Worm (Caenorhabditis elegans): ENCODE measurements around the gene clec-147.

clec-147 gene

ce11 chrII:14496809-14497208 is 40.8 kb downstream of the clec-147 start:
- TF ChIP-seq elt-2 (tag; optimal IDR thresholded peaks at IDR 0.05): peak; percentile 93
- no peak for TF ChIP-seq elt-4 (tag; optimal IDR thresholded peaks at IDR 0.05)
- TF ChIP-seq pag-3 (tag; optimal IDR thresholded peaks at IDR 0.05; ENCODE audit: borderline replicate concordance): peak; percentile 4
- peak; percentile 94 for TF ChIP-seq ztf-16 (tag; optimal IDR thresholded peaks at IDR 0.05)
- peak; percentile 72 for TF ChIP-seq unc-86 (tag; optimal IDR thresholded peaks at IDR 0.05)
- TF ChIP-seq dve-1 (tag; optimal IDR thresholded peaks at IDR 0.05): peak; percentile 88
- peak; percentile 86 for TF ChIP-seq ceh-34 (tag; optimal IDR thresholded peaks at IDR 0.05)
- TF ChIP-seq fax-1 (tag; optimal IDR thresholded peaks at IDR 0.05): peak; percentile 68
- peak; percentile 34 for TF ChIP-seq ceh-24 (tag; optimal IDR thresholded peaks at IDR 0.05)
- peak; percentile 75 for TF ChIP-seq hlh-13 (GFP tag; optimal IDR thresholded peaks at IDR 0.05)
- peak; percentile 91 for TF ChIP-seq tbx-2 (tag; optimal IDR thresholded peaks at IDR 0.05)
- TF ChIP-seq dmd-4 (tag; optimal IDR thresholded peaks at IDR 0.05; ENCODE audit: borderline replicate concordance): peak; percentile 75
- peak; percentile 79 for TF ChIP-seq sox-2 (GFP tag; IDR thresholded peaks at IDR 0.05)
- TF ChIP-seq lim-6 (tag; optimal IDR thresholded peaks at IDR 0.05): no peak
- TF ChIP-seq C38D4.7 (GFP tag; optimal IDR thresholded peaks at IDR 0.05): peak; percentile 82
- TF ChIP-seq nfya-1 (tag; optimal IDR thresholded peaks at IDR 0.05): peak; percentile 77
- TF ChIP-seq sdc-2 (tag; optimal IDR thresholded peaks at IDR 0.05): peak; percentile 81
- peak; percentile 63 for TF ChIP-seq ets-4 (tag; optimal IDR thresholded peaks at IDR 0.05)
- TF ChIP-seq ceh-45 (GFP tag; IDR thresholded peaks at IDR 0.05): no peak
- TF ChIP-seq ama-1 (optimal IDR thresholded peaks at IDR 0.05): no peak
- TF ChIP-seq F13H6.1 (tag; optimal IDR thresholded peaks at IDR 0.05): peak; percentile 73
- peak; percentile 70 for TF ChIP-seq ceh-14 (tag; optimal IDR thresholded peaks at IDR 0.05)
- no peak for TF ChIP-seq pax-1 (tag; optimal IDR thresholded peaks at IDR 0.05)
- TF ChIP-seq T23F11.4 (GFP tag; optimal IDR thresholded peaks at IDR 0.05): peak; percentile 74
- TF ChIP-seq ceh-31 (tag; optimal IDR thresholded peaks at IDR 0.05): peak; percentile 68
- TF ChIP-seq rnt-1 (tag; optimal IDR thresholded peaks at IDR 0.05): peak; percentile 96
- peak; percentile 5 for TF ChIP-seq mec-3 (tag; optimal IDR thresholded peaks at IDR 0.05; ENCODE audit: borderline replicate concordance)
- peak; percentile 68 for TF ChIP-seq zip-5 (tag; optimal IDR thresholded peaks at IDR 0.05)
- peak; percentile 69 for TF ChIP-seq npax-4 (tag; optimal IDR thresholded peaks at IDR 0.05)
- TF ChIP-seq madf-2 (tag; optimal IDR thresholded peaks at IDR 0.05): peak; percentile 86
- TF ChIP-seq fkh-6 (tag; optimal IDR thresholded peaks at IDR 0.05): peak; percentile 85
- TF ChIP-seq ttx-3 (tag; optimal IDR thresholded peaks at IDR 0.05): peak; percentile 80
- peak; percentile 89 for TF ChIP-seq K09A11.1 (tag; optimal IDR thresholded peaks at IDR 0.05; ENCODE audit: insufficient read depth)
- peak; percentile 71 for TF ChIP-seq hlh-15 (tag; optimal IDR thresholded peaks at IDR 0.05)
- TF ChIP-seq odd-2 (tag; optimal IDR thresholded peaks at IDR 0.05): peak; percentile 58
- peak; percentile 80 for TF ChIP-seq lin-11 (tag; optimal IDR thresholded peaks at IDR 0.05)
- TF ChIP-seq ceh-6 (GFP tag; optimal IDR thresholded peaks at IDR 0.05): peak; percentile 92
- TF ChIP-seq pha-2 (tag; optimal IDR thresholded peaks at IDR 0.05): peak; percentile 88
- TF ChIP-seq hlh-30 (tag; optimal IDR thresholded peaks at IDR 0.05; ENCODE audit: insufficient read depth): peak; percentile 24
- no peak for TF ChIP-seq unc-55 (GFP tag; optimal IDR thresholded peaks at IDR 0.05)
- peak; percentile 66 for TF ChIP-seq ceh-2 (tag; optimal IDR thresholded peaks at IDR 0.05)
- peak; percentile 15 for TF ChIP-seq pros-1 (tag; optimal IDR thresholded peaks at IDR 0.05)
- peak; percentile 77 for TF ChIP-seq ceh-48 (tag; optimal IDR thresholded peaks at IDR 0.05)
- peak; percentile 86 for TF ChIP-seq gmeb-2 (tag; optimal IDR thresholded peaks at IDR 0.05)
- peak; percentile 90 for TF ChIP-seq pqm-1 (tag; optimal IDR thresholded peaks at IDR 0.05)
- peak; percentile 83 for TF ChIP-seq eyg-1 (tag; optimal IDR thresholded peaks at IDR 0.05)
- TF ChIP-seq ceh-9 (tag; optimal IDR thresholded peaks at IDR 0.05): peak; percentile 43
- TF ChIP-seq sox-4 (tag; optimal IDR thresholded peaks at IDR 0.05): peak; percentile 80
- no peak for TF ChIP-seq fkh-10 (GFP tag; optimal IDR thresholded peaks at IDR 0.05)
- peak; percentile 78 for TF ChIP-seq unc-3 (GFP tag; conservative IDR thresholded peaks at IDR 0.05)
- peak; percentile 80 for TF ChIP-seq unc-3 (tag; optimal IDR thresholded peaks at IDR 0.05)
- peak; percentile 53 for TF ChIP-seq tbx-7 (tag; optimal IDR thresholded peaks at IDR 0.05)
- TF ChIP-seq unc-42 (tag; optimal IDR thresholded peaks at IDR 0.05): peak; percentile 10

Data from whole organism, late embryonic.